Fruit fly (Drosophila melanogaster) Kc167 (cell line): ENCODE measurements around the gene Sugb.

Source experiments
- Sin3A ChIP-seq: fragments of >200 bp; optimal IDR thresholded peaks from 2 replicates; lab custom pipeline; 2018; ENCODE audit warnings: missing external identifiers
- h ChIP-seq: fragments of >200 bp; optimal IDR thresholded peaks from 3 replicates; lab custom pipeline; 2018; ENCODE audit warnings: missing external identifiers
- insv ChIP-seq: fragments of >200 bp; optimal IDR thresholded peaks from 3 replicates; lab custom pipeline; 2018; ENCODE audit warnings: missing external identifiers
- psq ChIP-seq: fragments of >200 bp; optimal IDR thresholded peaks from 2 replicates; lab custom pipeline; 2017; ENCODE audit warnings: missing external identifiers

DNA sequence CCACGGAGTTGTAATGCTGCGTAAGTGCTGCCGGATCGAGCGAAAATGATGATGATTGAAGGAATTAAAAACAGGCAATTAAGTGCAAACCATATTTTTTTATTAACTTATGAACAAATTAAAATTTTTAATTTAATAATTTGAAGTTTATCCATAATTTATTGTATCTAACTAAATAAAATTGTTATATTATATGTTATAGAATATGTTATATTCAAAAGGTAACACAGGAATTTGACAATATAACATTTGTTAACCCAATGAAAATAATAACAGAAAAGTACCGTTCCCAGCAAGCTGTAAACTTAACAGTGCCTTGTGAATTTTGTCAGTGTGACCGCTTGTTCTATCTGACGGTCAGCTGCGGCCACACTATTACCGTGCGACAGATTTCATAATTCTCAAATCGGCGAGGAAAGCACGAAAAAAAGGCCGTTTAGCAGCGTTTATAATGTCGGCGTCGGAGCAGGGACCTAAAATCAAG, 24.9 kb downstream of the Sugb start, which contains the start of the genes Ccdc56 and mtTFB1:
- no peak for TF ChIP-seq psq (lab: Kevin White, UChicago)
- no peak for TF ChIP-seq Sin3A (lab: Kevin White, UChicago)
- TF ChIP-seq insv = no peak
- no peak for TF ChIP-seq h (lab: Kevin White, UChicago)
